Worm (Caenorhabditis elegans) whole organism, late embryonic: ENCODE measurements around the gene F14F9.4.

Source experiments
- C38D4.7 ChIP-seq: fragments of 200-800 bp; sonication (Bioruptor generic); optimal IDR thresholded peaks from 2 replicates; lab custom pipeline; 2018; ENCODE audit warnings: mild to moderate bottlenecking, missing genetic modification characterization, moderate library complexity, missing compliant biosample characterization
- F13H6.1 ChIP-seq: sonication (generic microtip); optimal IDR thresholded peaks from 2 replicates; lab custom pipeline; 2016; ENCODE audit warnings: missing genetic modification characterization, missing compliant biosample characterization
- K02D7.2 ChIP-seq: sonication (generic microtip); optimal IDR thresholded peaks from 2 replicates; lab custom pipeline; 2017; ENCODE audit warnings: mild to moderate bottlenecking, missing genetic modification characterization, missing compliant biosample characterization
- ceh-18 ChIP-seq: sonication (generic microtip); optimal IDR thresholded peaks from 2 replicates; lab custom pipeline; 2016; ENCODE audit warnings: missing genetic modification characterization, missing compliant biosample characterization
- ceh-22 ChIP-seq: sonication (generic microtip); optimal IDR thresholded peaks from 2 replicates; lab custom pipeline; 2017; ENCODE audit warnings: missing biosample characterization, missing genetic modification characterization
- ceh-30 ChIP-seq: fragments of 150-350 bp; optimal IDR thresholded peaks from 2 replicates; lab custom pipeline; 2014; ENCODE audit warnings: missing biosample characterization, missing genetic modification characterization
- ceh-31 ChIP-seq: sonication (generic microtip); optimal IDR thresholded peaks from 2 replicates; lab custom pipeline; 2016; ENCODE audit warnings: missing genetic modification characterization, missing compliant biosample characterization
- ceh-34 ChIP-seq: sonication (generic microtip); optimal IDR thresholded peaks from 2 replicates; lab custom pipeline; 2016; ENCODE audit warnings: mild to moderate bottlenecking, missing genetic modification characterization, missing compliant biosample characterization
- ceh-45 ChIP-seq: fragments of 200-800 bp; sonication (Bioruptor generic); IDR thresholded peaks from 2 replicates; pipeline ENCODE4 v1.3.6; 2022; ENCODE audit warnings: missing genetic modification reagents, missing genetic modification characterization, missing compliant biosample characterization
- ceh-48 ChIP-seq: sonication (generic microtip); optimal IDR thresholded peaks from 2 replicates; lab custom pipeline; 2016; ENCODE audit warnings: missing genetic modification characterization, inconsistent platforms, missing compliant biosample characterization
- ceh-9 ChIP-seq: sonication (generic microtip); optimal IDR thresholded peaks from 2 replicates; lab custom pipeline; 2016; ENCODE audit warnings: mild to moderate bottlenecking, missing genetic modification characterization, inconsistent platforms, missing compliant biosample characterization
- che-1 ChIP-seq: sonication (generic microtip); optimal IDR thresholded peaks from 2 replicates; lab custom pipeline; 2016; ENCODE audit warnings: mild to moderate bottlenecking, missing genetic modification characterization, missing compliant biosample characterization
- dmd-4 ChIP-seq: sonication (generic microtip); optimal IDR thresholded peaks from 2 replicates; lab custom pipeline; 2016; ENCODE audit warnings: borderline replicate concordance, missing genetic modification characterization, missing compliant biosample characterization
- ets-4 ChIP-seq: sonication (generic microtip); optimal IDR thresholded peaks from 2 replicates; lab custom pipeline; 2016; ENCODE audit warnings: missing genetic modification characterization, missing compliant biosample characterization
- eyg-1 ChIP-seq: sonication (generic microtip); optimal IDR thresholded peaks from 2 replicates; lab custom pipeline; 2016; ENCODE audit warnings: missing genotype, missing genetic modification characterization, missing compliant biosample characterization
- fkh-6 ChIP-seq: sonication (generic microtip); optimal IDR thresholded peaks from 2 replicates; lab custom pipeline; 2016; ENCODE audit warnings: missing genetic modification characterization, missing compliant biosample characterization
- hlh-13 ChIP-seq: fragments of 200-800 bp; sonication (Bioruptor generic); optimal IDR thresholded peaks from 2 replicates; lab custom pipeline; 2018; ENCODE audit warnings: mild to moderate bottlenecking, missing genetic modification characterization, missing compliant biosample characterization
- hlh-15 ChIP-seq: sonication (generic microtip); optimal IDR thresholded peaks from 2 replicates; lab custom pipeline; 2016; ENCODE audit warnings: missing genetic modification characterization, missing compliant biosample characterization
- hlh-6 ChIP-seq: sonication (generic microtip); optimal IDR thresholded peaks from 2 replicates; lab custom pipeline; 2016; ENCODE audit warnings: missing genotype, missing genetic modification characterization, missing compliant biosample characterization
- madf-2 ChIP-seq: sonication (generic microtip); optimal IDR thresholded peaks from 2 replicates; lab custom pipeline; 2017; ENCODE audit warnings: missing genetic modification characterization, missing compliant biosample characterization
- mec-3 ChIP-seq: sonication (generic microtip); optimal IDR thresholded peaks from 2 replicates; lab custom pipeline; 2016; ENCODE audit warnings: borderline replicate concordance, missing genetic modification characterization, missing compliant biosample characterization
- nfya-1 ChIP-seq: sonication (generic microtip); optimal IDR thresholded peaks from 2 replicates; lab custom pipeline; 2017; ENCODE audit warnings: missing genetic modification characterization, mild to moderate bottlenecking, missing compliant biosample characterization, antibody characterized with exemption, moderate library complexity
- nhr-11 ChIP-seq: fragments of 150-350 bp; optimal IDR thresholded peaks from 2 replicates; lab custom pipeline; 2014; ENCODE audit warnings: missing biosample characterization, missing genetic modification characterization
- nhr-232 ChIP-seq: sonication (generic microtip); optimal IDR thresholded peaks from 2 replicates; lab custom pipeline; 2016; ENCODE audit warnings: missing genetic modification characterization, missing compliant biosample characterization
- npax-4 ChIP-seq: sonication (generic microtip); optimal IDR thresholded peaks from 2 replicates; lab custom pipeline; 2016; ENCODE audit warnings: missing genetic modification characterization, missing compliant biosample characterization
- odd-2 ChIP-seq: sonication (generic microtip); optimal IDR thresholded peaks from 2 replicates; lab custom pipeline; 2017; ENCODE audit warnings: antibody characterized with exemption, mild to moderate bottlenecking, missing genetic modification characterization, missing compliant biosample characterization
- pag-3 ChIP-seq: sonication (generic microtip); optimal IDR thresholded peaks from 2 replicates; lab custom pipeline; 2016; ENCODE audit warnings: missing compliant biosample characterization, missing genetic modification characterization, borderline replicate concordance
- pat-9 ChIP-seq: fragments of 200-800 bp; sonication (Bioruptor generic); optimal IDR thresholded peaks from 2 replicates; lab custom pipeline; 2018; ENCODE audit warnings: mild to moderate bottlenecking, missing genetic modification characterization, moderate library complexity, missing compliant biosample characterization
- pha-2 ChIP-seq: sonication (generic microtip); optimal IDR thresholded peaks from 2 replicates; lab custom pipeline; 2017; ENCODE audit warnings: mild to moderate bottlenecking, missing genetic modification characterization, missing compliant biosample characterization
- pqm-1 ChIP-seq: sonication (generic microtip); optimal IDR thresholded peaks from 2 replicates; lab custom pipeline; 2016; ENCODE audit warnings: missing genetic modification characterization, missing compliant biosample characterization
- ref-2 ChIP-seq: sonication (generic microtip); optimal IDR thresholded peaks from 2 replicates; lab custom pipeline; 2016; ENCODE audit warnings: missing genetic modification characterization, missing compliant biosample characterization
- sox-4 ChIP-seq: sonication (generic microtip); optimal IDR thresholded peaks from 2 replicates; lab custom pipeline; 2017; ENCODE audit warnings: mild to moderate bottlenecking, missing genetic modification characterization, inconsistent platforms, missing compliant biosample characterization
- tbx-7 ChIP-seq: sonication (generic microtip); optimal IDR thresholded peaks from 2 replicates; lab custom pipeline; 2016; ENCODE audit warnings: missing genotype, missing genetic modification characterization, missing compliant biosample characterization
- unc-42 ChIP-seq: sonication (generic microtip); optimal IDR thresholded peaks from 2 replicates; lab custom pipeline; 2016; ENCODE audit warnings: missing genotype, missing genetic modification characterization, missing compliant biosample characterization
- zip-5 ChIP-seq: sonication (generic microtip); optimal IDR thresholded peaks from 2 replicates; lab custom pipeline; 2016; ENCODE audit warnings: missing genetic modification characterization, missing compliant biosample characterization

Gene F14F9.4

DNA sequence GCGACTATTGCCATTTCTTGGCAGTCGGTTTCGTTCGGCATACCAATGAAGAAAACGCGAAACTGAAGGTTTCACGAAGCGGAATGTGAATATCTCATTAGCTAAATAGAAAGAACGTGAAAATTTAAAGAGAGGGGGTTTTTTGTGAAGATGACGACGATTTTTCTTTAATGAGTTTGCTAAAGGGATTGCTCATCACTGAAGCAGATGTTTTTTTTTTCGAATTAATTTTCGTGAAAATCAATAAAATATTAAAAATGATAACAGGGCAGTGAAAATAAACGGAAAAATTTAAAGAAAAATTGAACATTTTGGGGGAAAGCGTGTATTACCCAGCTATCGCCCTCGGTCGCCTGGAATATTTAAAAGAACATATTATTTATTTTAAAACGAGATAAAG is 24.7 kb upstream of the F14F9.4 start, which contains the start of gene srab-3:
TSS of gene srab-3 (minus strand) at position 101 of the 400 bp plus-strand sequence.
- TF ChIP-seq madf-2 (tag; lab: Kevin White, UChicago) = no peak
- TF ChIP-seq ceh-45 (GFP tag; lab: Robert Waterston, UW) = no peak
- TF ChIP-seq ref-2 (tag; lab: Kevin White, UChicago) = no peak
- TF ChIP-seq ets-4 (tag; lab: Kevin White, UChicago) = no peak
- TF ChIP-seq pat-9 (tag; lab: Kevin White, UChicago) = no peak
- TF ChIP-seq ceh-18 = no peak
- no peak for TF ChIP-seq odd-2
- no peak for TF ChIP-seq K02D7.2
- TF ChIP-seq, all 69 proteins: peak for 0

DNA sequence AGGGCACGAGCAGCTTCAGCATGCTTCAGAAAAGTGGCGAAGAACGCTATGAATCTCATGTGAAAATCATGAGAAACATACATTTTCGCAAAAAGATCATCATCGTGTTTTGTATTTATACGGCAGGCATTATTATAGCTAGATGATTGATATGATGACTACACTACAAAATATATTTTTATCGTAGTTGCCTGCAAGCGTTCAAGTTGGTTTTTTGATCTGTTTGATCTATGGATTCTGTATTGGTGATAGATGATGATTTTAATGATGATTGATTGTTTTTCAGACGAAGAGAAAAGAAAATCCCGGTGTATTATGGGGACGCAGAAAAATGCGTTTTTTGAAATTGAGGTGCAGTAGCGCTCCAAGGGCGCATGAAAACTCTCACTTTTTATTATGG is 21.9 kb upstream of the F14F9.4 start, which contains the start of gene ugt-63:
TSS of gene ugt-63 (minus strand) at position 89 of the 400 bp plus-strand sequence.
- no peak for TF ChIP-seq ceh-9
- TF ChIP-seq sox-4 (tag; lab: Kevin White, UChicago) = no peak
- TF ChIP-seq C38D4.7 = no peak
- no peak for TF ChIP-seq ceh-18
- no peak for TF ChIP-seq odd-2
- TF ChIP-seq pat-9 (tag; lab: Kevin White, UChicago) = no peak

DNA sequence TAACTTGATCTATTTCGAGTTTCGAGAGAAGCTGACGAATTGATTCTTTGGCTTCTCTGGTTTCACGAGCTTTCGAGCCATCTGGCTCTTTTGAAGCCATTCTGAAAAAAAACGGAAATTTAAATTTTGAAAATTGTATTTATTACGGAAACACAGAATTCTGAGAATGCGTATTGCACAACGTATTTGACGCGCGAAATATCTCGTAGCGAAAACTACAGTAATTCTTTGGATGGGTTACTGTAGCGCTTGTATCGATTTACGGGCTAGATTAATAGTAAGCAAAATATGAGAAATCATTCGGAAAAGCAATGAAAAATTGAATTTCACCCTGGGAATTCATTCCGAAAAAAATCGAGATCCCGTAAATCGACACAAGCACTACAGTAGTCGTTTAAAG is 18.9 kb upstream of the F14F9.4 start, which contains the start of gene C04F5.8:
TSS of gene C04F5.8 (minus strand) at position 101 of the 400 bp plus-strand sequence.
- TF ChIP-seq mec-3 (tag; lab: Kevin White, UChicago) (no peak), hlh-15 (tag; lab: Kevin White, UChicago) (no peak), ceh-22 (tag; lab: Kevin White, UChicago) (no peak), pat-9 (tag; lab: Kevin White, UChicago) (no peak), dmd-4 (tag; lab: Kevin White, UChicago) (no peak), pha-2 (no peak), ceh-18 (no peak), tbx-7 (tag; lab: Kevin White, UChicago) (no peak), F13H6.1 (tag; lab: Kevin White, UChicago) (no peak), hlh-6 (tag; lab: Kevin White, UChicago) (no peak), hlh-13 (GFP tag; lab: Kevin White, UChicago) (no peak), npax-4 (tag; lab: Kevin White, UChicago) (no peak), fkh-6 (tag; lab: Kevin White, UChicago) (no peak)

DNA sequence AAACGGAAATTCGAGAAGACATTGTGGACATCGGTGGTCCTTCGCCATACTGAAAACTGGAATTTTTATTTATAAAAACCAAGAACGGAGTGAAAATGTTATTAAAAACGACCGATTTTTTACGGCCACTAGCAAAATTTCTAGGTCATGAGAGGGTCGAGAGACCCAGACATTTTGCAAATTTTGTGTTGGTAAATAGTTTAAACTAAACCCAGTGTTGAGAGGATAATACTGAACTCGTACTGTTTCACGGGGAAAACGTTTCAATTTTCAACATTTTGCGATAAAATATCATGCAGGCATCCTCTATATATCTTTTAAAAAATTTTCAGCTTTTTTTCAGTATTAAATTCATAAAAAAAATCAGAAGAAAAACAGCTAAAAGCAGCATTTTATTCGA is 13.4 kb upstream of the F14F9.4 start, which contains the start of gene C04F5.9:
TSS of gene C04F5.9 (minus strand) at position 101 of the 400 bp plus-strand sequence.
- TF ChIP-seq ceh-48 (tag; lab: Kevin White, UChicago) (no peak), ceh-30 (tag; lab: Kevin White, UChicago) (no peak), pag-3 (tag; lab: Kevin White, UChicago) (no peak), nfya-1 (tag; lab: Kevin White, UChicago) (no peak), madf-2 (tag; lab: Kevin White, UChicago) (no peak), zip-5 (tag; lab: Kevin White, UChicago) (no peak), che-1 (tag; lab: Kevin White, UChicago) (no peak), mec-3 (tag; lab: Kevin White, UChicago) (no peak), nhr-232 (tag; lab: Kevin White, UChicago) (no peak), pat-9 (tag; lab: Kevin White, UChicago) (no peak), eyg-1 (tag; lab: Kevin White, UChicago) (no peak), ceh-34 (tag; lab: Kevin White, UChicago) (no peak), pqm-1 (tag; lab: Kevin White, UChicago) (no peak), ceh-31 (tag; lab: Kevin White, UChicago) (no peak), nhr-11 (no peak), unc-42 (tag; lab: Kevin White, UChicago) (no peak), F13H6.1 (tag; lab: Kevin White, UChicago) (no peak)
- TF ChIP-seq, all 69 proteins: peak for 0
